Worm (Caenorhabditis elegans) whole organism, early embryonic: ENCODE results near the gene F20D6.2.

Experiments
- B0310.2 ChIP-seq: sonication (generic microtip); optimal IDR thresholded peaks from 2 replicates; lab custom pipeline; 2016; ENCODE audit warnings: mild to moderate bottlenecking, missing genetic modification characterization, missing compliant biosample characterization
- aly-1 ChIP-seq: sonication (generic microtip); optimal IDR thresholded peaks from 2 replicates; lab custom pipeline; 2016; ENCODE audit warnings: missing genetic modification characterization, missing compliant biosample characterization
- ama-1 ChIP-seq: fragments of 150-350 bp; optimal IDR thresholded peaks from 2 replicates; lab custom pipeline; 2014
- ceh-13 ChIP-seq: fragments of 200-800 bp; sonication (Bioruptor generic); optimal IDR thresholded peaks from 2 replicates; lab custom pipeline; 2018; ENCODE audit warnings: mild to moderate bottlenecking, missing genetic modification characterization, missing compliant biosample characterization
- ceh-36 ChIP-seq: sonication (generic microtip); optimal IDR thresholded peaks from 2 replicates; lab custom pipeline; 2016; ENCODE audit warnings: missing genetic modification characterization, inconsistent platforms, missing compliant biosample characterization
- ets-7 ChIP-seq: sonication (generic microtip); optimal IDR thresholded peaks from 2 replicates; lab custom pipeline; 2016; ENCODE audit warnings: missing genotype, missing genetic modification characterization, missing compliant biosample characterization
- flt-1 ChIP-seq: fragments of 200-800 bp; sonication (Bioruptor generic); IDR thresholded peaks from 2 replicates; pipeline ENCODE4 v1.3.6; 2022; ENCODE audit warnings: missing genetic modification characterization, missing compliant biosample characterization
- hmbx-1 ChIP-seq: sonication (generic microtip); optimal IDR thresholded peaks from 2 replicates; lab custom pipeline; 2016; ENCODE audit warnings: mild to moderate bottlenecking, missing genetic modification characterization, missing compliant biosample characterization
- hnd-1 ChIP-seq: sonication (generic microtip); optimal IDR thresholded peaks from 2 replicates; lab custom pipeline; 2016; ENCODE audit warnings: missing genetic modification characterization, missing compliant biosample characterization
- scrt-1 ChIP-seq: fragments of 200-800 bp; sonication (Bioruptor generic); IDR thresholded peaks from 2 replicates; pipeline ENCODE4 v1.3.6; 2022; ENCODE audit warnings: missing genetic modification characterization, missing compliant biosample characterization
- tbx-11 ChIP-seq: fragments of 200-800 bp; sonication (Bioruptor generic); IDR thresholded peaks from 2 replicates; pipeline ENCODE4 v1.3.6; 2022; ENCODE audit warnings: missing genetic modification characterization, missing compliant biosample characterization
- tbx-37 ChIP-seq: fragments of 200-800 bp; sonication (Bioruptor generic); conservative IDR thresholded peaks from 2 replicates; pipeline ENCODE4 v1.3.6; 2022; ENCODE audit warnings: missing genetic modification reagents, missing genetic modification characterization, missing compliant biosample characterization
- tra-4 ChIP-seq: sonication (generic microtip); optimal IDR thresholded peaks from 2 replicates; lab custom pipeline; 2017; ENCODE audit warnings: missing genetic modification characterization, missing compliant biosample characterization

- TF ChIP-seq ama-1 (lab: Kevin White, UChicago) (no peak), aly-1 (no peak), B0310.2 (tag; lab: Kevin White, UChicago) (no peak), tbx-11 (GFP tag; lab: Robert Waterston, UW) (no peak), tbx-37 (GFP tag; lab: Robert Waterston, UW) (no peak), ceh-13 (GFP tag; lab: Kevin White, UChicago) (no peak), flt-1 (GFP tag; lab: Robert Waterston, UW) (no peak), hnd-1 (tag; lab: Kevin White, UChicago) (no peak), ceh-36 (tag; lab: Kevin White, UChicago) (no peak), tra-4 (no peak), scrt-1 (no peak), hmbx-1 (tag; lab: Kevin White, UChicago) (no peak), ets-7 (no peak)
Observed at ce11 chrV:8201229-8201858, 15.5 kb downstream of the F20D6.2 start, which contains the start of gene cri-2.
